Worm (Caenorhabditis elegans) whole organism, L1 larva: ENCODE data around the gene F20C5.7.

Experiments used
- C16A3.4 ChIP-seq: fragments of 150-350 bp; optimal IDR thresholded peaks from 2 replicates; lab custom pipeline; 2014; ENCODE audit warnings: missing biosample characterization, missing genetic modification characterization
- C34B4.2 ChIP-seq: sonication (generic microtip); optimal IDR thresholded peaks from 2 replicates; lab custom pipeline; 2017; ENCODE audit warnings: mild to moderate bottlenecking, missing genetic modification characterization, missing compliant biosample characterization
- Y116A8C.19 ChIP-seq: sonication (generic microtip); optimal IDR thresholded peaks from 2 replicates; lab custom pipeline; 2016; ENCODE audit warnings: missing compliant biosample characterization, missing genetic modification characterization, borderline replicate concordance
- ama-1 ChIP-seq: fragments of 150-350 bp; optimal IDR thresholded peaks from 2 replicates; lab custom pipeline; 2014
- blmp-1 ChIP-seq: fragments of 150-350 bp; optimal IDR thresholded peaks from 2 replicates; lab custom pipeline; 2014; ENCODE audit warnings: missing biosample characterization, missing genetic modification characterization
- ceh-63 ChIP-seq: fragments of 200-800 bp; sonication (Bioruptor generic); optimal IDR thresholded peaks from 2 replicates; lab custom pipeline; 2018; ENCODE audit warnings: mild to moderate bottlenecking, missing genetic modification characterization, missing compliant biosample characterization
- ceh-82 ChIP-seq, 3 experiments: fragments of 150-350 bp in 1 of 3; sonication (generic microtip) in 2 of 3; optimal IDR thresholded peaks; 2 replicates each; lab custom pipeline; 2014 to 2017; ENCODE audit warnings: missing biosample characterization in 3 of 3, missing genetic modification characterization in 3 of 3
- ceh-88 ChIP-seq: fragments of 200-800 bp; sonication (Bioruptor generic); IDR thresholded peaks from 2 replicates; pipeline ENCODE4 v1.3.6; 2022; ENCODE audit warnings: missing genetic modification characterization, missing compliant biosample characterization
- ceh-90 ChIP-seq: sonication (generic microtip); optimal IDR thresholded peaks from 2 replicates; lab custom pipeline; 2016; ENCODE audit warnings: missing genetic modification characterization, missing compliant biosample characterization
- dsc-1 ChIP-seq: sonication (generic microtip); optimal IDR thresholded peaks from 2 replicates; lab custom pipeline; 2016; ENCODE audit warnings: mild to moderate bottlenecking, missing genetic modification characterization, missing compliant biosample characterization
- efl-1 ChIP-seq, 4 experiments: fragments of 150-350 bp; optimal IDR thresholded peaks in 3 of 4; peaks in 1 of 4; 1 replicate in 1 of 4; 2 replicates in 3 of 4; lab custom pipeline; 2014; ENCODE audit warnings: missing biosample characterization in 2 of 4, missing genetic modification characterization in 2 of 4, missing genetic modification reagents in 2 of 4
- egl-13 ChIP-seq: sonication (generic microtip); optimal IDR thresholded peaks from 2 replicates; lab custom pipeline; 2016; ENCODE audit warnings: missing genotype, missing genetic modification reagents, missing genetic modification characterization, missing compliant biosample characterization
- egl-27 ChIP-seq, 2 experiments: fragments of 150-350 bp in 1 of 2; sonication (generic microtip); optimal IDR thresholded peaks; 3 replicates each; lab custom pipeline; 2017 to 2018; ENCODE audit warnings: missing biosample characterization in 2 of 2, missing genetic modification characterization in 2 of 2, missing genetic modification reagents in 2 of 2
- elt-2 ChIP-seq: sonication (generic microtip); optimal IDR thresholded peaks from 2 replicates; lab custom pipeline; 2016; ENCODE audit warnings: missing genetic modification characterization, mild to moderate bottlenecking, inconsistent platforms, missing compliant biosample characterization, missing genetic modification reagents
- isw-1 ChIP-seq: fragments of 200-800 bp; sonication (Bioruptor generic); IDR thresholded peaks from 2 replicates; pipeline ENCODE4 v1.3.6; 2022; ENCODE audit warnings: missing genetic modification characterization, missing compliant biosample characterization
- lin-35 ChIP-seq, 2 experiments: fragments of 150-350 bp; optimal IDR thresholded peaks; 2 replicates each; lab custom pipeline; 2014; ENCODE audit warnings: missing biosample characterization in 2 of 2, missing genetic modification characterization in 2 of 2, missing genetic modification reagents in 2 of 2
- lin-39 ChIP-seq: fragments of 150-350 bp; optimal IDR thresholded peaks from 2 replicates; lab custom pipeline; 2014; ENCODE audit warnings: missing biosample characterization, missing genetic modification reagents, missing genetic modification characterization
- lsy-2 ChIP-seq, 2 experiments: fragments of 150-350 bp; optimal IDR thresholded peaks; 2 replicates each; lab custom pipeline; 2014; ENCODE audit warnings: missing biosample characterization in 2 of 2, missing genetic modification characterization in 2 of 2
- mef-2 ChIP-seq: fragments of 150-350 bp; optimal IDR thresholded peaks from 2 replicates; lab custom pipeline; 2014; ENCODE audit warnings: missing biosample characterization, missing genetic modification characterization
- mep-1 ChIP-seq: fragments of 150-350 bp; optimal IDR thresholded peaks from 2 replicates; lab custom pipeline; 2014; ENCODE audit warnings: missing biosample characterization, missing genetic modification characterization
- nhr-11 ChIP-seq: fragments of 150-350 bp; optimal IDR thresholded peaks from 2 replicates; lab custom pipeline; 2014; ENCODE audit warnings: missing biosample characterization, missing genetic modification characterization
- nhr-12 ChIP-seq: sonication (generic microtip); optimal IDR thresholded peaks from 2 replicates; lab custom pipeline; 2017; ENCODE audit warnings: missing biosample characterization, missing genetic modification characterization
- nhr-20 ChIP-seq: sonication (generic microtip); optimal IDR thresholded peaks from 2 replicates; lab custom pipeline; 2016; ENCODE audit warnings: mild to moderate bottlenecking, missing genetic modification characterization, missing compliant biosample characterization
- nhr-28 ChIP-seq: fragments of 150-350 bp; optimal IDR thresholded peaks from 2 replicates; lab custom pipeline; 2014; ENCODE audit warnings: missing biosample characterization, missing genetic modification characterization
- nhr-47 ChIP-seq: sonication (generic microtip); optimal IDR thresholded peaks from 2 replicates; lab custom pipeline; 2016; ENCODE audit warnings: mild to moderate bottlenecking, missing genetic modification characterization, moderate library complexity, missing compliant biosample characterization
- nhr-71 ChIP-seq: sonication (generic microtip); optimal IDR thresholded peaks from 2 replicates; lab custom pipeline; 2016; ENCODE audit warnings: mild to moderate bottlenecking, missing genetic modification characterization, moderate library complexity, missing compliant biosample characterization
- nhr-85 ChIP-seq: sonication (generic microtip); peaks from one replicate; lab custom pipeline; 2016; ENCODE audit warnings: missing genetic modification characterization, inconsistent platforms, missing compliant biosample characterization
- pag-3 ChIP-seq: sonication (generic microtip); optimal IDR thresholded peaks from 2 replicates; lab custom pipeline; 2017; ENCODE audit warnings: missing genetic modification characterization, mild to moderate bottlenecking, missing compliant biosample characterization, antibody characterized with exemption, borderline replicate concordance; ENCODE audit not compliant: insufficient read depth
- pqm-1 ChIP-seq: sonication (generic microtip); optimal IDR thresholded peaks from 3 replicates; lab custom pipeline; 2017; ENCODE audit warnings: missing biosample characterization, missing genetic modification characterization
- skn-1 ChIP-seq: fragments of 150-350 bp; optimal IDR thresholded peaks from 2 replicates; lab custom pipeline; 2014; ENCODE audit warnings: missing biosample characterization, missing genetic modification characterization
- snu-23 ChIP-seq: sonication (generic microtip); optimal IDR thresholded peaks from 2 replicates; lab custom pipeline; 2016; ENCODE audit warnings: missing genetic modification characterization, missing compliant biosample characterization
- sox-4 ChIP-seq: sonication (generic microtip); optimal IDR thresholded peaks from 2 replicates; lab custom pipeline; 2016; ENCODE audit warnings: missing genetic modification characterization, missing compliant biosample characterization
- sptf-1 ChIP-seq: fragments of 150-350 bp; optimal IDR thresholded peaks from 2 replicates; lab custom pipeline; 2014; ENCODE audit warnings: missing biosample characterization, missing genetic modification characterization
- swsn-7 ChIP-seq: sonication (generic microtip); optimal IDR thresholded peaks from 2 replicates; lab custom pipeline; 2016; ENCODE audit warnings: missing genetic modification characterization, missing compliant biosample characterization
- tlp-1 ChIP-seq: fragments of 150-350 bp; optimal IDR thresholded peaks from 2 replicates; lab custom pipeline; 2014; ENCODE audit warnings: missing biosample characterization, missing genetic modification characterization
- unc-130 ChIP-seq: fragments of 150-350 bp; optimal IDR thresholded peaks from 2 replicates; lab custom pipeline; 2017; ENCODE audit warnings: missing biosample characterization, missing genetic modification characterization, inconsistent platforms
- unc-62 ChIP-seq: fragments of 150-350 bp; optimal IDR thresholded peaks from 2 replicates; lab custom pipeline; 2014; ENCODE audit warnings: missing biosample characterization, missing genetic modification reagents, missing genetic modification characterization
- unc-98 ChIP-seq: fragments of 200-800 bp; sonication (Bioruptor generic); IDR thresholded peaks from 2 replicates; pipeline ENCODE4 v1.3.6; 2022; ENCODE audit warnings: missing genetic modification characterization, missing compliant biosample characterization
- vab-15 ChIP-seq: sonication (generic microtip); optimal IDR thresholded peaks from 2 replicates; lab custom pipeline; 2017; ENCODE audit warnings: missing genotype, mild to moderate bottlenecking, missing genetic modification characterization, missing compliant biosample characterization

Gene F20C5.7

ce11 chrIV:8740952-8741438 is 4.5 kb downstream of the F20C5.7 start, which contains the start of gene F21D5.6:
Gene F21D5.6, minus strand, starts transcription at chrIV:8741388.
- no peak for TF ChIP-seq pag-3 (tag; lab: Kevin White, UChicago)

- no peak for TF ChIP-seq nhr-85 (tag; lab: Kevin White, UChicago)
- no peak for TF ChIP-seq ceh-88 (GFP tag; lab: Robert Waterston, UW)
- no peak for TF ChIP-seq nhr-47 (tag; lab: Kevin White, UChicago)
- no peak for TF ChIP-seq unc-62 (GFP tag; lab: Kevin White, UChicago)
- TF ChIP-seq ceh-63 (GFP tag; lab: Kevin White, UChicago): no peak
- TF ChIP-seq unc-98 (GFP tag; lab: Robert Waterston, UW): no peak
Observed at ce11 chrIV:8739926-8740325, 5.6 kb downstream of the F20C5.7 start, which contains the start of gene mrps-33. Gene mrps-33, minus strand, starts transcription at chrIV:8740026.

ce11 chrIV:8739294-8739693 is 6.2 kb downstream of the F20C5.7 start, which contains the start of gene F21D5.5:
Gene F21D5.5, minus strand, starts transcription at chrIV:8739394.
- TF ChIP-seq nhr-47 (tag; lab: Kevin White, UChicago) (no peak), pqm-1 (no peak), tlp-1 (tag; lab: Kevin White, UChicago) (no peak), unc-130 (tag; lab: Kevin White, UChicago) (no peak), mef-2 (tag; lab: Kevin White, UChicago) (no peak), nhr-20 (tag; lab: Kevin White, UChicago) (no peak), nhr-11 (no peak), ceh-88 (GFP tag; lab: Robert Waterston, UW) (no peak), mep-1 (tag; lab: Kevin White, UChicago) (no peak)
- TF ChIP-seq, all 84 proteins: peak for 0

DNA sequence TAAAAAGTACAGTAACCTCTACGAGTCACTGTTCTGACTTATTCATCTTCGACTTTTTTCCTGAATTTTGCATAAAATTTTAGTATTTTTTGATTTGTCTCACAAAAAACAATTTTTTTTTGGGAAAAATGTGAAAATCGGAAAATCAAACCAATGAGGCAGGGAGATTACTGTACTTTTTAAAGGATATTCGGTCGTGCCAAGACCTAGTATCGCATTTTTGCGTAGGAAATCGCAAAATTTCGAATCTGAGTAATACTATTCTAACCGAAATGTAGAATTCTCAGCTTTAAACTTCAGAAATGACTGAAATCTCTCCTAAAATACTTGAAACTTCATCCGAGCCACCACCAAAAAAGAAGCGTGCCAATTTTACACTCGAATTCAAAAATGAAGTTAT is 7.7 kb downstream of the F20C5.7 start, which contains the start of gene F21D5.4:
TSS of gene F21D5.4 (plus strand) at position 301 of the 400 bp plus-strand sequence.
- TF ChIP-seq efl-1 (optimal IDR thresholded peaks at IDR 0.05; lab: Kevin White, UChicago): no peak
- TF ChIP-seq efl-1 (GFP tag; optimal IDR thresholded peaks at IDR 0.05 in 1 of 2; lab: Kevin White, UChicago): peak in 1 of 2 experiments; percentile 45
- TF ChIP-seq unc-62 (GFP tag; lab: Kevin White, UChicago): no peak
- no peak for TF ChIP-seq ceh-88 (GFP tag; lab: Robert Waterston, UW)
- no peak for TF ChIP-seq unc-98 (GFP tag; lab: Robert Waterston, UW)
- no peak for TF ChIP-seq sox-4 (tag; lab: Kevin White, UChicago)
- no peak for TF ChIP-seq egl-13 (tag; lab: Kevin White, UChicago)

DNA sequence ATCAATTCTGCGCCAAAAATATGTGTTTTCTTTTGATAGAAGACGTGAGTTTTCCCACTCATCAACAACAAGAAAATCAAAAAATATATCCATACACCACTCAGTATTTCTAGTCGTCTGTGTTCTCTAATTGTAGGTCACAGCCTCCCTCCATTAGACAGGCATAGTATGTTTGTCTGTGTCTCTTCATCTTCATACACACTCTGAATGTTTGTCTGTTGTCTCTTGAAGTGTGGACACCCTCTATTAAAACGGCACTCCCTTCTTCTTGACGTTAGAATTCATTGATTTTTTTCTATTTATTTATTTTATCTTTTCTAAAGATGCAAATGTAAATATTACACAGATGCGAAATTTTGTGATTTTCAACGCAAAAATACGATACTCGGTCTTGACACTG is 8.1 kb downstream of the F20C5.7 start:
- TF ChIP-seq swsn-7 (tag; lab: Kevin White, UChicago) (peak; percentile 4), ama-1 (lab: Kevin White, UChicago) (no peak), nhr-85 (tag; lab: Kevin White, UChicago) (peak; percentile 72), lin-35 (GFP tag; optimal IDR thresholded peaks at IDR 0.05; lab: Kevin White, UChicago) (peak; percentile 17 to 21), C34B4.2 (no peak), mep-1 (tag; lab: Kevin White, UChicago) (no peak), ceh-90 (no peak), efl-1 (optimal IDR thresholded peaks at IDR 0.05; lab: Kevin White, UChicago) (peak; percentile 25 to 38), efl-1 (GFP tag; optimal IDR thresholded peaks at IDR 0.05 in 1 of 2; lab: Kevin White, UChicago) (no peak), skn-1 (tag; lab: Kevin White, UChicago) (no peak), lsy-2 (tag; optimal IDR thresholded peaks at IDR 0.05; lab: Kevin White, UChicago) (peak in 1 of 2 experiments; percentile 31)

DNA sequence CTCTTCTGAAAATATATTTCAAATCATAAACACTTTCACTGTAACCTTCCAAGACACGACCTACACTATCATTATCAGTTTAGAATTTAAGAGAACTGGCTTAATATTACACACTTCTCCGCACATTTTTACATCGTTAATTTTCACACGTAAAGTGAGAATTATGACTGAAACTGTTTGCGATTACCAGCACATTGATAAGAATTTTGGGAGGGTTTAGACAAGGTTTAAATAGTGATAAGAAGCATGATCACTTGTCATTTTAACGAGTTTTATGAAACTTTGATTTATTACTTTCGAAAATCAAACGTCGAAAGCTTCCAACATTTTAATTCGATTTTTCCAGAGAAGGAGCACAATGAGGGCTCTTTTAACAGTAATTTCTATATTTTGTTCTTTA is 15.0 kb downstream of the F20C5.7 start, which contains the start of gene F21D5.3:
TSS of gene F21D5.3 (plus strand) at position 347 of the 400 bp plus-strand sequence.
- TF ChIP-seq Y116A8C.19 (tag; lab: Kevin White, UChicago) (no peak), unc-98 (GFP tag; lab: Robert Waterston, UW) (no peak), unc-62 (GFP tag; lab: Kevin White, UChicago) (no peak), nhr-28 (tag; lab: Kevin White, UChicago) (no peak), blmp-1 (no peak), elt-2 (tag; lab: Kevin White, UChicago) (peak; percentile 93), efl-1 (optimal IDR thresholded peaks at IDR 0.05; lab: Kevin White, UChicago) (no peak), efl-1 (GFP tag; optimal IDR thresholded peaks at IDR 0.05 in 1 of 2; lab: Kevin White, UChicago) (no peak), lin-35 (GFP tag; optimal IDR thresholded peaks at IDR 0.05; lab: Kevin White, UChicago) (peak in 1 of 2 experiments; percentile 42), pqm-1 (peak; percentile 43), isw-1 (GFP tag; lab: Robert Waterston, UW) (no peak), dsc-1 (tag; lab: Kevin White, UChicago) (no peak), snu-23 (GFP tag; lab: Kevin White, UChicago) (no peak), ceh-88 (GFP tag; lab: Robert Waterston, UW) (no peak), lin-39 (no peak), vab-15 (tag; lab: Kevin White, UChicago) (no peak), ceh-82 (tag; optimal IDR thresholded peaks at IDR 0.05; lab: Kevin White, UChicago) (no peak), lsy-2 (tag; optimal IDR thresholded peaks at IDR 0.05; lab: Kevin White, UChicago) (no peak), nhr-71 (tag; lab: Kevin White, UChicago) (peak; percentile 11), egl-27 (tag; optimal IDR thresholded peaks at IDR 0.05; lab: Kevin White, UChicago) (no peak), nhr-12 (tag; lab: Kevin White, UChicago) (no peak), C16A3.4 (tag; lab: Kevin White, UChicago) (no peak), sptf-1 (tag; lab: Kevin White, UChicago) (no peak), sox-4 (tag; lab: Kevin White, UChicago) (no peak)
